Fruit fly (Drosophila melanogaster) whole organism, larva: Measurements from ENCODE around the gene CG43755.
A peak's percentile ranks its signal among the peaks of the same experiment; 100 is the strongest.

Experiments
- noc ChIP-seq: fragments of 200-800 bp; sonication (Bioruptor generic); optimal IDR thresholded peaks from 3 replicates; lab custom pipeline; 2019; ENCODE audit warnings: missing biosample characterization, mild to moderate bottlenecking, missing genetic modification characterization, moderate library complexity

CG43755 gene

DNA sequence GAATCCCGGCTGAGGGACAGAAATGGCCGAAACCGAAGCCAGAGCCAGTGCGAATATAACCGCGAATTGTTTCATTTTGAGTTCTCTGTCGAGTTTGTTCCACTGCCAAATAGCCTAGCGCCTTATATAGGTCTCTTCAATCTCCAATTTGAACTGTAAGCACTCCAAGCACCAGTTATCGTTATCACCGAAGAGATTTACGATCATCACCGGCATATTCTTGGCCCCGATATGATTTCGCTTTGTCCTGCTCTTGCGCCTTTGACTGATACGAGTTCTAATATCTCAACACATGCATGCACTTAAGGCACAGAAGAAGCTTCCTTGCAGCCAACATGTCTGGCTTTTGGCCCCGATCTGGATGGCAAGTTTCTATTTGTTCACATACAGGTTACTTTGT lies 10.4 kb downstream of the CG43755 start, which contains the start of gene CG11912:
TSS of gene CG11912 (minus strand) at position 101 of the 400 bp plus-strand sequence.
- TF ChIP-seq noc (tag; lab: Kevin White, UChicago): no peak

DNA sequence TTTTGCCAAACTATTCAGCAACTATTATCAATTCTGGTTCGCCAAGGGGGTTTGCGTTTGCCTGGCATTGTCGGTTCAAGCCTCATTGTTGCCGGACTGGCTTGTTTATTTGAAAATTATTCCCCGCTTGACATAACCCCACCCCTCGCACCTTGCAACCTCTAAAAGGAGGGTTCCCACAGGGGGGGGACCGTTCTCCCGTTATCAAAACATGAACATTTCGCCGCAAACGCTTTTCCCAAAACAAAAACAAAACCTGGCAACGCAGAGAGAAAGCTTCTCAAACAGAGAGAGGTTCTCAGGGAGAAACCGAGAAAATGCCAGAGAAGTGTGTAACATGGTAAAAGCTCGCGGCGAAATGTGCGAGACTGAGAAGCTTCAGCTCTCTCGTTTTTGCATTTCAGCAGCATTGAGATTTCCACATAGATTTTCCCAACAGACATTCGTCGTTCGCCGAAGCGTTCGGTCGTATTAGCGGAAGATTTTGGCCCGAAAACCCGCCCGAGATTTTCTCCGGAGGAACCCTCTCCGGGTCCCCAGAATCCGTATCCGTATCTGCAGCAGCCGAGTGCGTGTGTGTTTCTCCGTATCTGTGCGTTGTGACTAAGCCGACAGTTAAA lies 19.6 kb downstream of the CG43755 start:
- no peak for TF ChIP-seq noc (tag; lab: Kevin White, UChicago)

DNA sequence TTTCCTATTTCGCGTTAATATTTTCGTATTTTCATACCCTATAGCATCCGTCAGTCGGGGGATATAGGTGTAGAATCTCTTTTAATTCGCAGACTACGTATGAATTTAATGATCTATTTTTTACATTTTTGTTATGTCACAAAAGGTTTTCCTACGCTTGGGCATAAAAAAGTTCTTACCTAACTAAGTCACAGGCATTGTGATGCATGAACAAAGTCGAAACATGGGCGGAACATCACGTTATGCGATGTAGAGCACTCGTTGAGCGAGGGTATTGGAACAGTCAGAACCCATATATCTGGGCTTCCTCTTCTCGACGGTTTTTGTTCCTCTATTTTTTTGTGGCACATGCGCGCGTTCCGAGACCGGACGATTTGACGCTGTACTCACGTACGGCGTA lies 20.4 kb downstream of the CG43755 start:
- TF ChIP-seq noc (tag; lab: Kevin White, UChicago): peak; percentile 10

DNA sequence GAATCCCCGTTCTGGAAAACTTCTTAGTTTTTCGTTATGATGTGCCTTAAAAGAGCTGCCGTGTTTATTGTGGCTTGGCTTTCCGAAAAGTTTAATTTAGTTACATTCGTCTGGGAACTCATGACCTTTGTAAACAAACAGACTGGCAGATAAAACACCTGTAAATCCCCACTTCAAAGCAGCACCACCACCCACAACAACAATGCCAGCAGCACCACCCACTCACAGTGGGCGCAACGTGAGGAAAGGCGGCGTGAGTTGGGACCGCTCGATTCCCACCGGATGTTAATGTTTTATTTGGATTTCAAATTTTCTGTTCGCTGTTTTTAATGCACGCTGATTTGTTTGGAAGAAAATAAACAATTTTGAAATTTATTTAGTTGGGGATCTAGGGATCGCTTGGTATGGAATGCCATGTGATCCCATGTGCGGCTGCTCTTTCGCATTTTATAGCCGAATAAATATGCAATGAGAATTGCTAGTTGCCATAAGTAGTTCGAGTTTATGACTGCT lies 21.3 kb downstream of the CG43755 start:
- TF ChIP-seq noc (tag; lab: Kevin White, UChicago): no peak

DNA sequence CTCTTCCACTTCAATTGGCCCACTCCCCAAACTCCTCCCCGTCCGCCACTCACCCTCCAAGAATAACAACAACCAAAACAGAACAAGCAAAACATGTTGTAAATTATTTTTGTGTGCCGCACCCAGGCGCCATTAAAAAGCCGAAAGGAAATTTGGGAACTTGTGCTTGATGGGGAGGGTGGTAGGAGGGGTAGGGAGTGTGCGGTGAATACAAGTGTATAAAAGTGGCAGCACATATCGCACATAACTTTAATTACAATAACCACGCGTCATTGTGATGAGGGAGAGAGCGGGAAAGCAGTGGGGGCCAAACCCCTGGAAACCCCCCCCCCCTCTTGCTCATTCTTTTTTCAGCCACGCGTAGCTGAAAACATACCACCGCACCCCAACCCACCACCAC lies 22.4 kb downstream of the CG43755 start:
- no peak for TF ChIP-seq noc (tag; lab: Kevin White, UChicago)

DNA sequence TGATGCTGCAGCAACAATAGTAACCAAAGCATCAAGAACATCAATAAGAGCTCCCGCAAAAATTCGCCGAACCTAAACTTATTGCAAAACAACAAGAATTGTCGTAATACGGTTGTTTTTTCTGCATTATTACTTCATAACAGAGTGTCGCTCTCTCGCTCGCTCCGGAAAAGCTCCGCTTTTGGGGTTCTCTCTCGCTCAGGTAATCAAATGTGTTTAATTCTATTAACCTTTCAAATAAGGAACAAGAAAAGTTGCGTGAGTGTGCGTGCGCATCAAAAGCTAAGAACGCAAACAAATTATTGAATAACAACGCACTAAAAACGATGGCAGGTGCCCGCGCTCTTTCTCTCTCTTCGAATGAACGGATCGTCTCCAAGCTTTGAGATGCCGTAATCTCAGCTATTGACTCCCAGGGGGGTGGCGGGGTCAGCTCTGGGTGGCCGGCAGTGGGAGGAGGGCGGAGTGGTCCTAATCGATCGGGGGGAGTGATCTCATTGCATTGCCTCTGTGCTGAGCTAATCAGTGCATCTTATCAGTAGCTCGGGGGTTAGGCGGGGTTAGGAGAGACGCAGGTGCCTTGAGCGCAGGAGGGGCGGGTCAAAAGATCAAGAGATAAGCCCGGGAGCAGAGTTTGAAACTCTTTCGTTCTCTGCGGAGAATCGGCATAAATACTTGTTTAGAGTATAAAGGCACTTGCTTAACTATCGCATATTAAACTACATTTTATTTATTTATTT lies 23.2 kb downstream of the CG43755 start:
- no peak for TF ChIP-seq noc (tag; lab: Kevin White, UChicago)

DNA sequence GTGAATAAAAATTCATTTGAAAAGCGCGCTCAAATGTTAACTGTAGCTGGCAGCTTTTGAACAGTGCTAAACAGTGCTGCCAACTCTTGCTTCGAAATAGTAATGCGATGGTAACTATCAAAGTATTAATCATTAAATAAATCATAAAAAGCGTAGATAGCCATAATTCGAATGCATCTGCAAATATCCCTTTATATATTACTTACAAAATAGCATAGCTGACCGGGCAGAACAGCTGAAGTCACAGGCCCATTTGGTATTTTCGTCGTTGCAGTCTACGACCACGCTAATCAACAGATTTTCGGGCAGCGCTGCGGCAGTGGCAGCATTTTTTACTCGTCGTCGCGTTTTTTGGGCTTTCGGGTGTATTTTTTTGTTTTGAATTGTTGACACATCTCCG lies 23.9 kb downstream of the CG43755 start, which contains the start of gene Plc21C:
TSS of gene Plc21C (plus strand) at position 290 of the 400 bp plus-strand sequence.
- TF ChIP-seq noc (tag; lab: Kevin White, UChicago): peak; percentile 24

DNA sequence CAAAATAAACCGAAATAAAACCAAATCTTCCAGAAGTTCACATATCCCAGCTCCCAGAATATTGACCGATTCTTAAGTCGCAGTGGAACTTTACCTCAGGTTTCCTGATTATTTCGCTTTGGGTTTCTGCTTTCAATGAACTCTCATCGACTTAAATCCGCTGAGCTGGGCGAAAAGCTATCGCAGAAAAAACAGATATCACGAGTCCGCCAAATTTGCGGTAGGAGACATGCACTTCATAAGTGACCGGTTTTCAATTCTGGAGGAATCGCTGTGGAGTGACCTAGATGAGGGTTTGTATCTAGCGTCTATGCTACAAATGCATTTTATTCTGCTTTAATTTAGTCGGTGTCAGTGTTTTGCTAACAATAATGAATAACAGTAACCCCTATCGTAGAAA lies 24.4 kb downstream of the CG43755 start:
- no peak for TF ChIP-seq noc (tag; lab: Kevin White, UChicago)

DNA sequence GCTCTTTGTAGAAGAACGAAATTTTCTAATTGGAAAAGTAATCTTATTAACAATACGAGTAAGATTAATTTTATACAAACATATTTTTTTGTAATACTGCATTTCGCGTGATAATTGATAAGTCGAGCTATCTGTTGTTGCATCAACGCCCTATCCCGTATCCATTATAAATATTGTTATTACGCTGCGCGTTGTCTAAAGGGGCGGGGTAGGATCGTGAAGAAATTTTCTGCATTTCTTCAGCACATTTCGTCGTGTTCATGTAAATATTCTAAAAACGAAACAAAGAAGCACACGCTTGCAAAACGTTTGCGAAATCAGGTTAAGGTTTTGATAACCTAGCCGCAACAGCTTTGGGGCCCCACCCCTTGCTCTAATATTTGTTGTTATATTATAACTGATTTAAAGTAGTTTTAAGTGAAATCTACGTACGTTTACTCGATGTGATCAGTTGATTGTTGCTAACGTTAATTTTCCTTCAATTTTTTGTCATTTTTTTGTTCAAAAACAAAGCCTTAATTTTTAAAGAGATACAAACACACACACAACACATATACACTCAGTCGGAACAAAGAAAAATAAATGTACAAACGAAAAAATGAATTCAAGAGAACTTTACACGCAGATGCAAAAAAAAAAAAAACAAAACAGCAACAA lies 26.1 kb downstream of the CG43755 start:
- no peak for TF ChIP-seq noc (tag; lab: Kevin White, UChicago)

DNA sequence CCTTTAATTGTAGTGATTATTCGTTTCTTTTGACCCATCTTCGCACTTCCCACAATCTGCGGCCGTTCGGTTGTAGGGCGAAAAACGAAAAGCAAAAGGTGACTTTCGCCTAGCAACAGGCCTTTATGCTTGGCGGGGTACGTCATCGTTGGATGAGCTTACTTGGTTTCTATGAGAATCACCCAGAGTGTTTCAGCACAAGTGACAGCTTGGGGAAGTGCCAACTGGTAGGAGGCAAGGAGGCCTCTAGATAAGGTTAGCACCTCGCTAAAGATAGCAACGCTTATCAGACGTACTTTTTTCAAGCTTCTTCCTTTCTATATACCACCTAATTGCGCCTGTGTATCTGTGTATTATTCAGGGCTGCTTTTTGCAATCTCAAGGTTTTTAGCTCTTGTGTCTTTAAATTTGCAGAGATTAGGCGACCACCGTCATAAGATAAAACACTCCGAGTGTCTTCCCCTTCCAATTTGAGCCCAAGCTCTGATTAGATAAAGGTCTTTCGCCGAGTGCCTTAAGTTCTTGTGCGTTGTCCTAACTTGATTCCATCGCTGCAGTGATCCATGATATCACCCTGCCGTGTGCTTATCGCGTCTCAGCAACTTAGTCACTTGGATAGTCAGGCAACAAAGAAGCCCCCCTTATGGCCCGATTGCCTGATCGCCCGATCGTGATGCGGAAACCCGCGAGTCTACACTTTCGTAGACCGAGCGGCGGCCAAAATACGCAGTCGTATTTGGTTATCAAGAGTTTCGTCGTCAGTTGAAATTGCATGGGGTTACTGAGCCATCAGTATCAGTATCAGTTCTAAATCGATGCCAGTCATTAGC lies 28.5 kb downstream of the CG43755 start:
- peak; percentile 66 for TF ChIP-seq noc (tag; lab: Kevin White, UChicago)

DNA sequence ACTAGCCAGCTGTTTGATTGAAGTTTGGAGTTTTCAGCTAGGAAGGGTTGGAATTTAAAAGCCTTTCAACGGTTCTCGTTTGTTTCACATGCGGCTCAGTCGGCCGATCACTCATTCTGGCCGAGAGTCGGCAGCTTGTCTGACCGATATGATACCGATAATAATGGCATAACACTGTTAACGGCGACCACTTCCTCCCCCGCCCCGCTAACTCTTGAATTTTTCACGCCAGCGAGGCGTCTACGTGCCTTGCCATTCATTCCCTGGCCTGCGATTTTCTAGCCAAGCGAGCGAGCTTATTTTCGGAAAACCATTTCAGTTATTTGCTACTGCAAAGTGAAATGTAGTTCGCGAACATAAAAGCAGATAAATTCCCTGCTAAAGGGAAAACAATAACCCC lies 29.6 kb downstream of the CG43755 start:
- no peak for TF ChIP-seq noc (tag; lab: Kevin White, UChicago)

DNA sequence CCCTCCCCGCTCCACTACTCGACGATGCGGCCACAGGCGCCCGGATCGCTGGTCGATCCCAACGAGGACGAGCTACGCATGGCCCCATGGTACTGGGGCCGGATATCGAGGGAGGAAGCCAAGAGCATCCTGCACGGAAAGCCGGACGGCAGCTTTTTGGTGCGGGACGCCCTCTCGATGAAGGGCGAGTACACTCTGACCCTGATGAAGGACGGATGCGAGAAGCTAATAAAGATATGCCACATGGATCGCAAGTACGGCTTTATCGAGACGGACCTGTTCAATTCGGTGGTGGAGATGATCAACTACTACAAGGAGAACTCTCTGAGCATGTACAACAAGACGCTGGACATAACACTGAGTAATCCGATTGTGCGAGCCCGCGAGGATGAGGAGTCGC lies 30.5 kb downstream of the CG43755 start:
- no peak for TF ChIP-seq noc (tag; lab: Kevin White, UChicago)

DNA sequence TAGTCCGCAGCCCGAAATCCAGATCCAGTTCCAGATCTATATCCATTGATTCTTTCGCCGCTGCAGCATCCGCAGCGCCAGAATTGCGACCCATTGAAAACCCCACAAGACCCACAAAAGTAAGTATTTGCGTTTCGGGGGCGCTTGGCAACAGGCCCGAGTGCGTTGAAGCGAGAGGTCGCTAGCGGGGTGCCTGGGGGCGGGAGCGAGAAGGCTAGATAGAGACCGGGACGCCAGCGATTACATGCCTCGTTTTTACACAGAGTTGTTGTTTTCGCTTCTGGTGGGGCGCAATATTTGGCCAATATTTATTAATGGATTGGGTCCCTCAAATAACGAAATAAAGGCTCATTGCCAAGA lies 31.3 kb downstream of the CG43755 start:
- TF ChIP-seq noc (tag; lab: Kevin White, UChicago): no peak

DNA sequence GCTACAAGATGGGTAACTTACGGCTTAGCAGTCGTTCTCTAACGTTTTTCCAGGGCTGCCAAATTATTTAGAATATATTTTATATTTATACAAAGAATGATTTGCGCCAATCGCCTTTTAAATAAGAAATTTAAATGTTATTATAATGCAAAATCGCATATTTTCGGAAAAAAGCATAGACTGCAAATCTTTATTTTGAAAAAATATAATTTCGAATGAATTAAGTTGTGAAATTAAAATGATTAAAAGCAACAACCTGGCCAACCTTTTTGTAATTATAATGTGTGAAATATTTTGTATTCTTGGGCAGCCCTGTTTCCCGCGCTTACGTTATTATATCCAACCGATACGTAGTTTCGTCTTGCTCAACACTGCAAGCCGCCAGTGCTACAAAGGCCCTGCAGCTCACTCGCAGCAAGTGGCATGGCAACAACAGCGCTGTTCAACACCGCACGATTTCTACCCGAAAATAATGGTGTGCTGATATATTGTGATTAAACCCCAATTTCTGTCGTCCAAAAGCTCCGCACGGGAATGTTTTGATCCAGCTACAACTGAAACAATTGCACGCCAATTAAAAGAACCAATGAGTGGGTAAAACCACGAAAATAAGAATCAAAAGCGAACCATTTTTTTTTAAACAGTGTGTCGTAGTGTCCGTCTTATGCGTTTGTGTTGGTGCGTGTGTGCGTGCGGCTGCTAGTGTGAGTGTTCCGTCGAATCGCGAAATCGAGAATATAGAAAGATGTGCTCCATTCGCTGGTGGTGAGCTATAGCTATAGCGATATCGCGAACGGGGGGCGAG lies 31.9 kb downstream of the CG43755 start, which contains the start of gene Pi3K21B:
TSS of gene Pi3K21B (plus strand) at position 401 of the 805 bp plus-strand sequence.
- TF ChIP-seq noc (tag; lab: Kevin White, UChicago): peak; percentile 90
